Worm (Caenorhabditis elegans): ENCODE results near the gene Y41D4A.1.
A peak's percentile ranks its signal among the peaks of the same experiment; 100 is the strongest.

Gene Y41D4A.1

ce11 chrIV:1769074-1769473, 2.9 kb upstream of the Y41D4A.1 start:
- TF ChIP-seq T22C8.4 (GFP tag; IDR thresholded peaks at IDR 0.05) (no peak), med-1 (GFP tag; optimal IDR thresholded peaks at IDR 0.05; ENCODE audit: insufficient read depth) (no peak), ref-1 (GFP tag; conservative IDR thresholded peaks at IDR 0.05) (no peak), flt-1 (GFP tag; IDR thresholded peaks at IDR 0.05) (no peak), klf-2 (GFP tag; conservative IDR thresholded peaks at IDR 0.05) (no peak), ztf-23 (GFP tag; IDR thresholded peaks at IDR 0.05) (0 out of 2 replicates have a peak, but pooled peaks have one; percentile 28), ztf-29 (GFP tag; IDR thresholded peaks at IDR 0.05) (no peak), tab-1 (GFP tag; IDR thresholded peaks at IDR 0.05) (0 out of 2 replicates have a peak, but pooled peaks have one; percentile 34), cog-1 (tag; optimal IDR thresholded peaks at IDR 0.05) (no peak)

ce11 chrIV:1781559-1781958, 9.6 kb downstream of the Y41D4A.1 start, which contains the start of gene frpr-19:
Gene frpr-19 (minus strand): TSS chrIV:1781659.
- TF ChIP-seq klf-2 (GFP tag; conservative IDR thresholded peaks at IDR 0.05) (no peak), med-1 (GFP tag; optimal IDR thresholded peaks at IDR 0.05; ENCODE audit: insufficient read depth) (no peak), cog-1 (tag; optimal IDR thresholded peaks at IDR 0.05) (no peak), ref-1 (GFP tag; conservative IDR thresholded peaks at IDR 0.05) (no peak), tab-1 (GFP tag; IDR thresholded peaks at IDR 0.05) (no peak), ztf-29 (GFP tag; IDR thresholded peaks at IDR 0.05) (no peak), T22C8.4 (GFP tag; IDR thresholded peaks at IDR 0.05) (no peak), flt-1 (GFP tag; IDR thresholded peaks at IDR 0.05) (no peak), ztf-23 (GFP tag; IDR thresholded peaks at IDR 0.05) (no peak)

ce11 chrIV:1785156-1785555, 13.2 kb downstream of the Y41D4A.1 start:
- TF ChIP-seq ztf-29 (GFP tag; IDR thresholded peaks at IDR 0.05), result 0 out of 2 replicates have a peak, but pooled peaks have one; percentile 5
- no peak for TF ChIP-seq med-1 (GFP tag; optimal IDR thresholded peaks at IDR 0.05; ENCODE audit: insufficient read depth)

- TF ChIP-seq T22C8.4 (GFP tag; IDR thresholded peaks at IDR 0.05), result no peak
- no peak for TF ChIP-seq tab-1 (GFP tag; IDR thresholded peaks at IDR 0.05)
- no peak for TF ChIP-seq cog-1 (tag; optimal IDR thresholded peaks at IDR 0.05)
- TF ChIP-seq ztf-29 (GFP tag; IDR thresholded peaks at IDR 0.05), result no peak
- TF ChIP-seq ref-1 (GFP tag; conservative IDR thresholded peaks at IDR 0.05), result no peak
- TF ChIP-seq flt-1 (GFP tag; IDR thresholded peaks at IDR 0.05), result no peak
- TF ChIP-seq klf-2 (GFP tag; conservative IDR thresholded peaks at IDR 0.05), result no peak
- TF ChIP-seq ztf-23 (GFP tag; IDR thresholded peaks at IDR 0.05), result no peak
- no peak for TF ChIP-seq med-1 (GFP tag; optimal IDR thresholded peaks at IDR 0.05; ENCODE audit: insufficient read depth)
These were observed 18.7 kb downstream of the Y41D4A.1 start for ce11 chrIV:1790677-1791076.

ce11 chrIV:1791775-1792174, 19.8 kb downstream of the Y41D4A.1 start:
- TF ChIP-seq cog-1 (tag; optimal IDR thresholded peaks at IDR 0.05) (no peak), klf-2 (GFP tag; conservative IDR thresholded peaks at IDR 0.05) (no peak), med-1 (GFP tag; optimal IDR thresholded peaks at IDR 0.05; ENCODE audit: insufficient read depth) (no peak), tab-1 (GFP tag; IDR thresholded peaks at IDR 0.05) (no peak), ztf-23 (GFP tag; IDR thresholded peaks at IDR 0.05) (no peak), ref-1 (GFP tag; conservative IDR thresholded peaks at IDR 0.05) (no peak), T22C8.4 (GFP tag; IDR thresholded peaks at IDR 0.05) (no peak), ztf-29 (GFP tag; IDR thresholded peaks at IDR 0.05) (no peak), flt-1 (GFP tag; IDR thresholded peaks at IDR 0.05) (no peak)

- TF ChIP-seq klf-2 (GFP tag; conservative IDR thresholded peaks at IDR 0.05) (no peak), tab-1 (GFP tag; IDR thresholded peaks at IDR 0.05) (no peak), flt-1 (GFP tag; IDR thresholded peaks at IDR 0.05) (no peak), cog-1 (tag; optimal IDR thresholded peaks at IDR 0.05) (no peak), ref-1 (GFP tag; conservative IDR thresholded peaks at IDR 0.05) (no peak), T22C8.4 (GFP tag; IDR thresholded peaks at IDR 0.05) (no peak), med-1 (GFP tag; optimal IDR thresholded peaks at IDR 0.05; ENCODE audit: insufficient read depth) (no peak), ztf-29 (GFP tag; IDR thresholded peaks at IDR 0.05) (no peak), ztf-23 (GFP tag; IDR thresholded peaks at IDR 0.05) (no peak)
These were observed 31.9 kb downstream of the Y41D4A.1 start, which contains the start of gene Y38C1BA.1 for ce11 chrIV:1803882-1804281. Gene Y38C1BA.1 (minus strand): TSS chrIV:1803982.

- TF ChIP-seq tab-1 (GFP tag; IDR thresholded peaks at IDR 0.05) (no peak), T22C8.4 (GFP tag; IDR thresholded peaks at IDR 0.05) (no peak), ztf-29 (GFP tag; IDR thresholded peaks at IDR 0.05) (no peak), klf-2 (GFP tag; conservative IDR thresholded peaks at IDR 0.05) (no peak), ref-1 (GFP tag; conservative IDR thresholded peaks at IDR 0.05) (no peak), flt-1 (GFP tag; IDR thresholded peaks at IDR 0.05) (no peak), med-1 (GFP tag; optimal IDR thresholded peaks at IDR 0.05; ENCODE audit: insufficient read depth) (no peak), ztf-23 (GFP tag; IDR thresholded peaks at IDR 0.05) (no peak), cog-1 (tag; optimal IDR thresholded peaks at IDR 0.05) (no peak)
These were observed 32.7 kb downstream of the Y41D4A.1 start for ce11 chrIV:1804613-1805012.

- TF ChIP-seq med-1 (GFP tag; optimal IDR thresholded peaks at IDR 0.05; ENCODE audit: insufficient read depth) (no peak), klf-2 (GFP tag; conservative IDR thresholded peaks at IDR 0.05) (no peak), ref-1 (GFP tag; conservative IDR thresholded peaks at IDR 0.05) (no peak), T22C8.4 (GFP tag; IDR thresholded peaks at IDR 0.05) (no peak), flt-1 (GFP tag; IDR thresholded peaks at IDR 0.05) (no peak)
These were observed 41.9 kb downstream of the Y41D4A.1 start for ce11 chrIV:1813869-1814268.

ce11 chrIV:1814764-1815518, 43.0 kb downstream of the Y41D4A.1 start, which contains the start of gene snn-1:
Gene snn-1 (minus strand): TSS chrIV:1815118.
- TF ChIP-seq flt-1 (GFP tag; IDR thresholded peaks at IDR 0.05) (no peak), ztf-23 (GFP tag; IDR thresholded peaks at IDR 0.05) (no peak), klf-2 (GFP tag; conservative IDR thresholded peaks at IDR 0.05) (no peak), ztf-29 (GFP tag; IDR thresholded peaks at IDR 0.05) (no peak), ref-1 (GFP tag; conservative IDR thresholded peaks at IDR 0.05) (no peak), cog-1 (tag; optimal IDR thresholded peaks at IDR 0.05) (no peak), tab-1 (GFP tag; IDR thresholded peaks at IDR 0.05) (no peak), med-1 (GFP tag; optimal IDR thresholded peaks at IDR 0.05; ENCODE audit: insufficient read depth) (no peak), T22C8.4 (GFP tag; IDR thresholded peaks at IDR 0.05) (no peak)
